Worm (Caenorhabditis elegans) whole organism, L4/young adult: ENCODE data around the gene Y62E10A.19.

ENCODE experiments used
- W03F9.2 ChIP-seq: fragments of 150-350 bp; optimal IDR thresholded peaks from 2 replicates; lab custom pipeline; 2014; ENCODE audit warnings: missing biosample characterization, missing genetic modification characterization
- dao-5 ChIP-seq: sonication (generic microtip); optimal IDR thresholded peaks from 2 replicates; lab custom pipeline; 2016; ENCODE audit warnings: missing genotype, missing genetic modification characterization, moderate library complexity, missing compliant biosample characterization
- him-1 ChIP-seq: sonication (generic microtip); optimal IDR thresholded peaks from 2 replicates; lab custom pipeline; 2016; ENCODE audit warnings: missing genotype, missing genetic modification reagents, missing genetic modification characterization, missing compliant biosample characterization

DNA sequence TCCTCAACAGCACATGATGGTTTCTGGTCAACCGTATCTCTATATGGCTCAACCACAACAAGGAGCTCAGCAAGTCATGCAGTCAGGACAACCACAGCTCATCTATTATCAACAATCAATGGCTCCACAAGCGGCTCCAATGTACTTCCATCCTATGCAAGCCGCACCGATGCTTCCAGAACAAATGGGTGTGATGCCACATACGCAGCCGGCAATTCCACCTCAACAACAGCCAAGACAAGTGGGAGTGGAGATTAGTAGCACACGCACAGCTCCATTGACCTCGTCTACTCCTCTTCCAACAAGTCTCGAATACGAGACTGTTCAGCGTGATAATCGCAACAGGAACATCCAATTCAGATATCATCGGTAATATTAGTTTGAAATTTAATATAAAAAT, 54.1 kb downstream of the Y62E10A.19 start:
- no peak for TF ChIP-seq him-1
- TF ChIP-seq W03F9.2 (tag; lab: Kevin White, UChicago), result no peak
- TF ChIP-seq dao-5 (tag; lab: Kevin White, UChicago), result no peak
